Fruit fly (Drosophila melanogaster) S2 (cell line): ENCODE data around the gene Pk34A.

Experiments
- CG8478 ChIP-seq: fragments of >200 bp; optimal IDR thresholded peaks from 2 replicates; lab custom pipeline; 2018
- CTCF ChIP-seq, 2 experiments: fragments of >200 bp; optimal IDR thresholded peaks; 2 replicates each; lab custom pipeline; 2018

dm6 chr2L:13146254-13146653, 12.4 kb upstream of the Pk34A start:
- TF ChIP-seq CTCF (optimal IDR thresholded peaks at IDR 0.05; lab: Kevin White, UChicago) = no peak
- TF ChIP-seq CG8478 (lab: Kevin White, UChicago) = no peak
